Fruit fly (Drosophila melanogaster) Kc167 (cell line): Measurements from ENCODE around the gene Tbc1d8-9.

Experiments
- Sin3A ChIP-seq: fragments of >200 bp; optimal IDR thresholded peaks from 2 replicates; lab custom pipeline; 2018; ENCODE audit warnings: missing external identifiers
- insv ChIP-seq: fragments of >200 bp; optimal IDR thresholded peaks from 3 replicates; lab custom pipeline; 2018; ENCODE audit warnings: missing external identifiers
- psq ChIP-seq: fragments of >200 bp; optimal IDR thresholded peaks from 2 replicates; lab custom pipeline; 2017; ENCODE audit warnings: missing external identifiers
- ttk ChIP-seq: sonication (Bioruptor generic); optimal IDR thresholded peaks from 2 replicates; lab custom pipeline; 2017; ENCODE audit warnings: missing external identifiers

DNA sequence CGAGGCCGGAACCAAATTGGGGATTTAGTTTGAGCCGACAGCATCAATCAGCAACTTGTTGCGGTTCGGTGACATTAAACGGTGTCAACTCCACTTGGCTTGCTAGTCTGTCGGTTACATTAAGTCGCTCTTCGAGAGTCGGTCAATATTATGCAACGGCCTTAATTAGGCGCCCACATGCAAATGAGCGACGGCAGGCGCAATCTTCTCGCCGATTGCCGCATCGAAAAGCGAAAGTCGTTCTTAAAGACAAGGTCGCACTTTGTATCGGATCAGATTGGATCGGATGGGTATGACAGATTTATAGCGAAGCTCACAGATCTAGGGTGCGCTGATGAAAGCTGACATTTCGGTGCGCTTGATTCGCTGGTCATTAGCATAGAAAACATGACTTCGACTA lies 52.5 kb downstream of the Tbc1d8-9 start:
- TF ChIP-seq insv (no peak), psq (lab: Kevin White, UChicago) (no peak), ttk (lab: Kevin White, UChicago) (no peak), Sin3A (lab: Kevin White, UChicago) (no peak)
